Worm (Caenorhabditis elegans) whole organism, young adult: ENCODE measurements around the gene T13C5.2.

Experiments used
- ama-1 ChIP-seq, 3 experiments: fragments of 150-350 bp in 1 of 3; sonication (generic microtip) in 2 of 3; optimal IDR thresholded peaks; 2 replicates each; lab custom pipeline; 2014 to 2018; ENCODE audit warnings: missing biosample characterization in 2 of 3, missing genetic modification characterization in 2 of 3, missing genetic modification reagents in 2 of 3
- lin-54 ChIP-seq: fragments of 200-800 bp; sonication (Bioruptor generic); optimal IDR thresholded peaks from 2 replicates; lab custom pipeline; 2018; ENCODE audit warnings: mild to moderate bottlenecking, missing genetic modification characterization, missing compliant biosample characterization
- unc-130 ChIP-seq: sonication (generic microtip); optimal IDR thresholded peaks from 2 replicates; lab custom pipeline; 2016; ENCODE audit warnings: missing genetic modification reagents, missing genetic modification characterization, missing compliant biosample characterization

ce11 chrX:6177944-6178566 lies 6.8 kb upstream of the T13C5.2 start, which contains the start of the genes T25B2.4 and T13C5.3:
- TF ChIP-seq unc-130 (GFP tag; lab: Kevin White, UChicago) (no peak), ama-1 (optimal IDR thresholded peaks at IDR 0.05; lab: Kevin White, UChicago) (no peak), ama-1 (GFP tag; optimal IDR thresholded peaks at IDR 0.05; lab: Kevin White, UChicago) (no peak), lin-54 (GFP tag; lab: Kevin White, UChicago) (no peak)
